Worm (Caenorhabditis elegans): ENCODE data around the gene F45D3.3.

- TF ChIP-seq mdl-1 (tag; optimal IDR thresholded peaks at IDR 0.05) (no peak), elt-3 (tag; optimal IDR thresholded peaks at IDR 0.05) (no peak), fkh-10 (GFP tag; optimal IDR thresholded peaks at IDR 0.05) (no peak), unc-130 (tag; optimal IDR thresholded peaks at IDR 0.05) (no peak), dpl-1 (GFP tag; optimal IDR thresholded peaks at IDR 0.05) (no peak), fos-1 (tag; optimal IDR thresholded peaks at IDR 0.05) (no peak), skn-1 (tag; optimal IDR thresholded peaks at IDR 0.05) (no peak), ztf-11 (tag; optimal IDR thresholded peaks at IDR 0.05) (no peak), vab-15 (tag; optimal IDR thresholded peaks at IDR 0.05) (no peak), elt-2 (tag; optimal IDR thresholded peaks at IDR 0.05) (no peak), ceh-82 (tag; optimal IDR thresholded peaks at IDR 0.05) (no peak), nhr-11 (tag; optimal IDR thresholded peaks at IDR 0.05) (no peak), ama-1 (optimal IDR thresholded peaks at IDR 0.05) (no peak), ces-1 (GFP tag; optimal IDR thresholded peaks at IDR 0.05) (no peak)
These were observed 34.6 kb upstream of the F45D3.3 start for ce11 chrV:12584771-12585170.

Measured in whole organism, L1 larva.